Worm (Caenorhabditis elegans) whole organism, L3 larva: ENCODE results near the gene F32D8.12.

Source experiments
- R02D3.7 ChIP-seq: fragments of 150-350 bp; optimal IDR thresholded peaks from 2 replicates; lab custom pipeline; 2014; ENCODE audit warnings: missing biosample characterization, missing genetic modification characterization
- ZK546.5 ChIP-seq: sonication (generic microtip); optimal IDR thresholded peaks from 2 replicates; lab custom pipeline; 2017; ENCODE audit warnings: missing biosample characterization, missing genetic modification characterization
- aly-2 ChIP-seq: fragments of 150-350 bp; optimal IDR thresholded peaks from 2 replicates; lab custom pipeline; 2014; ENCODE audit warnings: missing biosample characterization, missing genetic modification characterization
- ceh-82 ChIP-seq: fragments of 150-350 bp; optimal IDR thresholded peaks from 2 replicates; lab custom pipeline; 2014; ENCODE audit warnings: missing biosample characterization, missing genetic modification characterization
- egl-5 ChIP-seq: fragments of 150-350 bp; optimal IDR thresholded peaks from 2 replicates; lab custom pipeline; 2017; ENCODE audit warnings: missing biosample characterization, missing genetic modification reagents, missing genetic modification characterization, inconsistent platforms
- elt-1 ChIP-seq: fragments of 150-350 bp; optimal IDR thresholded peaks from 2 replicates; lab custom pipeline; 2014; ENCODE audit warnings: missing biosample characterization, missing genetic modification characterization
- elt-2 ChIP-seq: sonication (generic microtip); optimal IDR thresholded peaks from 2 replicates; lab custom pipeline; 2016; ENCODE audit warnings: missing genetic modification reagents, mild to moderate bottlenecking, missing genetic modification characterization, missing compliant biosample characterization
- elt-3 ChIP-seq, 3 experiments: fragments of 150-350 bp in 1 of 3; sonication (generic microtip) in 2 of 3; optimal IDR thresholded peaks; 2 replicates in 2 of 3; 4 replicates in 1 of 3; lab custom pipeline; 2014 to 2017; ENCODE audit warnings: missing biosample characterization in 3 of 3, missing genetic modification characterization in 3 of 3
- eor-1 ChIP-seq, 2 experiments: fragments of 150-350 bp; optimal IDR thresholded peaks; 2 replicates each; lab custom pipeline; 2014 to 2018; ENCODE audit warnings: missing biosample characterization in 2 of 2, missing genetic modification characterization in 2 of 2
- fkh-10 ChIP-seq: sonication (generic microtip); optimal IDR thresholded peaks from 2 replicates; lab custom pipeline; 2017; ENCODE audit warnings: missing biosample characterization, missing genetic modification reagents, missing genetic modification characterization
- fkh-2 ChIP-seq: fragments of 150-350 bp; optimal IDR thresholded peaks from 2 replicates; lab custom pipeline; 2014; ENCODE audit warnings: missing biosample characterization, missing genetic modification reagents, missing genetic modification characterization
- fos-1 ChIP-seq: fragments of 150-350 bp; optimal IDR thresholded peaks from 2 replicates; lab custom pipeline; 2014; ENCODE audit warnings: missing biosample characterization, missing genetic modification characterization
- jun-1 ChIP-seq: fragments of 150-350 bp; optimal IDR thresholded peaks from 2 replicates; lab custom pipeline; 2014; ENCODE audit warnings: missing biosample characterization, missing genetic modification reagents, missing genetic modification characterization
- lin-39 ChIP-seq: fragments of 150-350 bp; optimal IDR thresholded peaks from 2 replicates; lab custom pipeline; 2018; ENCODE audit warnings: missing biosample characterization, missing genetic modification reagents, missing genetic modification characterization
- lsy-12 ChIP-seq: sonication (generic microtip); optimal IDR thresholded peaks from 2 replicates; lab custom pipeline; 2016; ENCODE audit warnings: mild to moderate bottlenecking, missing genetic modification characterization, missing compliant biosample characterization
- mdl-1 ChIP-seq: fragments of 150-350 bp; optimal IDR thresholded peaks from 2 replicates; lab custom pipeline; 2014; ENCODE audit warnings: missing biosample characterization, missing genetic modification characterization
- nfya-1 ChIP-seq: sonication (generic microtip); optimal IDR thresholded peaks from 2 replicates; lab custom pipeline; 2017; ENCODE audit warnings: missing genetic modification characterization, mild to moderate bottlenecking, missing compliant biosample characterization, antibody characterized with exemption, moderate library complexity; ENCODE audit not compliant: insufficient read depth
- nhr-11 ChIP-seq: fragments of 150-350 bp; optimal IDR thresholded peaks from 2 replicates; lab custom pipeline; 2014; ENCODE audit warnings: missing biosample characterization, missing genetic modification characterization
- nhr-12 ChIP-seq: fragments of 150-350 bp; optimal IDR thresholded peaks from 2 replicates; lab custom pipeline; 2014; ENCODE audit warnings: missing biosample characterization, missing genetic modification characterization
- nhr-28 ChIP-seq: fragments of 150-350 bp; optimal IDR thresholded peaks from 2 replicates; lab custom pipeline; 2014; ENCODE audit warnings: missing biosample characterization, missing genetic modification characterization
- nhr-43 ChIP-seq: sonication (generic microtip); optimal IDR thresholded peaks from 2 replicates; lab custom pipeline; 2016; ENCODE audit warnings: mild to moderate bottlenecking, missing genetic modification characterization, missing compliant biosample characterization; ENCODE audit not compliant: poor library complexity, severe bottlenecking
- nhr-77 ChIP-seq: fragments of 150-350 bp; optimal IDR thresholded peaks from 2 replicates; lab custom pipeline; 2014; ENCODE audit warnings: missing biosample characterization, missing genetic modification characterization
- pha-4 ChIP-seq: fragments of 150-350 bp; optimal IDR thresholded peaks from 2 replicates; lab custom pipeline; 2014; ENCODE audit warnings: missing biosample characterization, missing genetic modification reagents, missing genetic modification characterization
- pqm-1 ChIP-seq: fragments of 150-350 bp; optimal IDR thresholded peaks from 2 replicates; lab custom pipeline; 2017; ENCODE audit warnings: missing biosample characterization, missing genetic modification characterization, inconsistent platforms
- sea-2 ChIP-seq: fragments of 150-350 bp; sonication (generic microtip); optimal IDR thresholded peaks from 4 replicates; lab custom pipeline; 2014; ENCODE audit warnings: missing biosample characterization, missing genetic modification reagents, missing genetic modification characterization
- tbx-2 ChIP-seq: sonication (generic microtip); optimal IDR thresholded peaks from 2 replicates; lab custom pipeline; 2016; ENCODE audit warnings: mild to moderate bottlenecking, missing genetic modification characterization, missing compliant biosample characterization
- unc-62 ChIP-seq: fragments of 150-350 bp; sonication (generic microtip); optimal IDR thresholded peaks from 4 replicates; lab custom pipeline; 2014; ENCODE audit warnings: missing biosample characterization, missing genetic modification reagents, missing genetic modification characterization
- ztf-11 ChIP-seq: fragments of 150-350 bp; optimal IDR thresholded peaks from 2 replicates; lab custom pipeline; 2014; ENCODE audit warnings: missing biosample characterization, missing genetic modification characterization
- ztf-4 ChIP-seq: fragments of 150-350 bp; optimal IDR thresholded peaks from 2 replicates; lab custom pipeline; 2014; ENCODE audit warnings: missing biosample characterization, missing genetic modification characterization

Gene F32D8.12

DNA sequence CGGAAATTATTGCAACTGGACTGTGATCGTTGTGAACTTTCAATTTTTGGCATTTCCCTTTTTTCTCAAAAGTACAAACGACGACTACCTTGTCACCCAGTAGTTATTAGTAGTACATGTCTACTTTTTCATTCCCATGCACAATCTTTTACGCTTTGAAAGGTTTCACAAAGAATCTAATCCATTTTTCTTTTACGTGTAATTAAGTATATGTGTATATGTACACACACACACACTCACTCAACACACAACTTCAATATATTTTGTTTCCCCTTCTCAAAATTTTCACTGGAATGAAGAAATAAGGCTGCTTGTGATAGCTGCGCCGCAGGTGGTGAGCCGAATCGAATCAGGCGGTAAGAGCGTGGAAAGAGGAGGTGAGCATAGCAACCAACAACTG is 33.9 kb upstream of the F32D8.12 start, which contains the start of gene F58B4.6:
Gene F58B4.6 (plus strand): TSS at position 301 of the 400 bp plus-strand sequence.
- TF ChIP-seq nhr-28 (tag; lab: Kevin White, UChicago): no peak
- TF ChIP-seq nhr-11 (tag; lab: Kevin White, UChicago): no peak
- TF ChIP-seq eor-1 (tag; optimal IDR thresholded peaks at IDR 0.05; lab: Kevin White, UChicago): no peak
- TF ChIP-seq egl-5 (tag; lab: Kevin White, UChicago): no peak
- TF ChIP-seq jun-1: no peak
- TF ChIP-seq tbx-2 (tag; lab: Kevin White, UChicago): no peak
- TF ChIP-seq sea-2 (GFP tag; lab: Kevin White, UChicago): no peak
- no peak for TF ChIP-seq elt-1 (tag; lab: Kevin White, UChicago)
- no peak for TF ChIP-seq fos-1 (tag; lab: Kevin White, UChicago)
- no peak for TF ChIP-seq elt-2 (tag; lab: Kevin White, UChicago)
- TF ChIP-seq elt-3 (tag; optimal IDR thresholded peaks at IDR 0.05; lab: Kevin White, UChicago): no peak
- TF ChIP-seq nfya-1 (tag; lab: Kevin White, UChicago): no peak
- TF ChIP-seq lsy-12 (tag; lab: Kevin White, UChicago): no peak
- no peak for TF ChIP-seq nhr-12 (tag; lab: Kevin White, UChicago)

DNA sequence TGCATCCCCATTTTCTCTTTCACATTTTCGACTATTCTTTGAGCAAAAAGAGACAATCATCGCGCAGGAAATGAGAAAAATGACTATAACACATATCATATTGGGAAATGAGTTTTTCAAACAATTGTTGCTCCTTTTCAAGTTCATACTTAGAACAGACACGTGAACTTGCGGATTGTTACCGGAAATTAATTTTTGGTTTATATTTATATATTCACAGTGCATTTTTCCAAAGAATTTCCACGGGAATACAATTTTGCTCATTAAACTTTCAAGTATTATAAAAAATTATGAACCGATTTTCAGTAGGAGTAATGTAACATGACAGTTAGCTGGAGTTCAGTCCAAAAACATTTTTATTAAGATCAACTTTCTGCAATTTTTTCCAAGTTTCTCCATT is 32.4 kb upstream of the F32D8.12 start, which contains the start of gene F58B4.7:
Gene F58B4.7 (minus strand): TSS at position 101 of the 400 bp plus-strand sequence.
- TF ChIP-seq egl-5 (tag; lab: Kevin White, UChicago) (no peak), unc-62 (no peak)

DNA sequence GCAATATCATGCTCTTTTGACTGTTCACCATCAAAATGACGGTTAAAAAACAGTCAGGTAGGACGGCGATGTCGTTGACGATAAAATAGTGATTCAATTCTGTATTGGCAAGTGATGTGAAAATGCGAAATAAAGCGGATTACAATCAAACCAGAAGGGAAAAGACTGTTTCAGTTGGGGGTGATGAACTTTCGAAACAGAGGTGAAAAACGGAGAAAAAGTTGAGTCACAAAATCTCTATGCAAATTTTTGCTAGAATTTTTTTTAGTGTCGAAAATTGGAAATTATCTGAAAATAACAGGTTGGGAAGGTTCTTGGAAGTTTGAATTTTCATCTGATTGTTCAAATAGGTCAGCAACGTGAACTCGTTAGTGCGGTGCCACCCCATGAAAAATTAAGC is 30.9 kb upstream of the F32D8.12 start, which contains the start of gene nas-31:
Gene nas-31 (minus strand): TSS at position 101 of the 400 bp plus-strand sequence.
- TF ChIP-seq fkh-10 (GFP tag; lab: Kevin White, UChicago): no peak

DNA sequence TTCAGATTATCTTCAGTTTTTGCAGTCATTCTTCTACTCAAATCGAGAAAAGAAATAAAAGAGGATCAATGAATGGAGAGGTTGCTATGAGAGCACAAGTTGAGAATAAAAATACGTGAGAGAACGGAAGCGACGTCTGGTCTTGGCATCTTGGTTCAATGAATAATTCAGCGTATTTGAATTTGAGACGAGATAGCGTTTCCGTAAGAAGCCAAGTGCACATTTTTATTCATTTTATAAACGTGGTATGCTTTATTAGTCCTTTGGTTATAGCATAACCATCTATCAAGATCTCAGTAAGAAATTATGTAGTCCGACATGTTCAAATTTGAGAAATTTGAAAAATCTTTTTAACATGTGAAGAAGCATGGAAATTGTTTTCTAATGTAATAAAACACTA is 27.5 kb upstream of the F32D8.12 start, which contains the start of gene F58B4.2:
Gene F58B4.2 (minus strand): TSS at position 101 of the 400 bp plus-strand sequence.
- TF ChIP-seq lsy-12 (tag; lab: Kevin White, UChicago): no peak

DNA sequence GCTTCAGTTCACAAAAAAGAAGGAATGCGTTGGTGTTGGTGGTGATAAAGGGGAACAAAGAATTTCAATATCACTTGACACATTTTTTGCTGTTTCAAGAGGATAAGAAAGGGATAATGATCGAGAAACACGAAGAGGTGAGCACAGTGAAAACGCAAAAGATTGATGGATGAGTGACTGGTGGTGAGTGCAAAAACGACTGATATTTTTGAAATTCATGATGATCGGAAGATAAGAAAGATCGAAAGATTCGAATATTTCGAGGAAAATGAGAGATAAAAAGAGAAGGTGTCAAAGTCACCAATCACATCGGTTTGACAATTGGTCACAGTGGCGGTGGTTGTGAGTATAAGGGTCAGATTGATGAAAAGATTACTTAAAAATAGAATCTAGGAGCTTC is 25.1 kb upstream of the F32D8.12 start:
- TF ChIP-seq ztf-4 (no peak), nfya-1 (tag; lab: Kevin White, UChicago) (peak; percentile 15), fkh-10 (GFP tag; lab: Kevin White, UChicago) (no peak), R02D3.7 (tag; lab: Kevin White, UChicago) (no peak), lin-39 (tag; lab: Kevin White, UChicago) (no peak), nhr-43 (tag; lab: Kevin White, UChicago) (no peak), jun-1 (no peak), aly-2 (tag; lab: Kevin White, UChicago) (no peak), unc-62 (peak; percentile 82), ceh-82 (tag; lab: Kevin White, UChicago) (no peak), nhr-77 (no peak), mdl-1 (tag; lab: Kevin White, UChicago) (no peak), lsy-12 (tag; lab: Kevin White, UChicago) (no peak), elt-1 (tag; lab: Kevin White, UChicago) (peak; percentile 76), fkh-2 (no peak), egl-5 (tag; lab: Kevin White, UChicago) (no peak), pqm-1 (tag; lab: Kevin White, UChicago) (no peak), pha-4 (tag; lab: Kevin White, UChicago) (no peak), nhr-11 (tag; lab: Kevin White, UChicago) (no peak), eor-1 (tag; optimal IDR thresholded peaks at IDR 0.05; lab: Kevin White, UChicago) (no peak), nhr-12 (tag; lab: Kevin White, UChicago) (no peak), nhr-28 (tag; lab: Kevin White, UChicago) (no peak), tbx-2 (tag; lab: Kevin White, UChicago) (no peak)
- TF ChIP-seq, all 47 proteins: peak for 3

DNA sequence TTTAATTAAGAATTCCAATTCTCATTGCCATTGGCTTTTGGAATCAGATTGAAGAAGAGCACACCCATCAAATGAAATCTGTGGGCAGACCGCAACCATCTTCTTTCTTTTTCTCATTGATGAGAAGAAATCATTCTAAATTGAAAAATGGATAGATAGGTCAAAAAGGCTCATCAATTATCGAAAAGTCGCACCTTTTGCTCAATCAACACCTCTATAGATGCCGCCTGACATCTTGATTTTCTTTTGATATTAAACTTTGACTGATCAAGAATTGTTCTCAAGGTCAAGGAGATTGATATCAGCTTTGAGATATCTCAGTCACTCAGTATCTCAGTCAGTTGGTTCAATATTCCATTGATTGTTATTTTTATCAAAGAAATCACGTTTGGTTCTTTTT is 19.1 kb upstream of the F32D8.12 start:
- TF ChIP-seq mdl-1 (tag; lab: Kevin White, UChicago) (no peak), ZK546.5 (tag; lab: Kevin White, UChicago) (no peak), ztf-4 (no peak), elt-2 (tag; lab: Kevin White, UChicago) (no peak), ceh-82 (tag; lab: Kevin White, UChicago) (no peak), nhr-28 (tag; lab: Kevin White, UChicago) (no peak), ztf-11 (tag; lab: Kevin White, UChicago) (no peak), egl-5 (tag; lab: Kevin White, UChicago) (no peak)
